Worm (Caenorhabditis elegans) whole organism, L3 larva: ENCODE results near the gene C09B9.4.

Source experiments
- lin-15B ChIP-seq: fragments of 150-350 bp; optimal IDR thresholded peaks from 2 replicates; lab custom pipeline; 2014; ENCODE audit warnings: missing biosample characterization, missing genetic modification characterization
- mml-1 ChIP-seq: fragments of 150-350 bp; sonication (generic microtip); optimal IDR thresholded peaks from 3 replicates; lab custom pipeline; 2014; ENCODE audit warnings: missing biosample characterization, missing genetic modification characterization
- nhr-11 ChIP-seq: fragments of 150-350 bp; optimal IDR thresholded peaks from 2 replicates; lab custom pipeline; 2014; ENCODE audit warnings: missing biosample characterization, missing genetic modification characterization
- nhr-76 ChIP-seq: fragments of 150-350 bp; sonication (generic microtip); optimal IDR thresholded peaks from 5 replicates; lab custom pipeline; 2014; ENCODE audit warnings: missing biosample characterization, missing genetic modification characterization
- pha-4 ChIP-seq: fragments of 150-350 bp; optimal IDR thresholded peaks from 2 replicates; lab custom pipeline; 2014; ENCODE audit warnings: missing biosample characterization, missing genetic modification reagents, missing genetic modification characterization
- unc-62 ChIP-seq: fragments of 150-350 bp; sonication (generic microtip); optimal IDR thresholded peaks from 4 replicates; lab custom pipeline; 2014; ENCODE audit warnings: missing biosample characterization, missing genetic modification reagents, missing genetic modification characterization
- ztf-11 ChIP-seq: fragments of 150-350 bp; optimal IDR thresholded peaks from 2 replicates; lab custom pipeline; 2014; ENCODE audit warnings: missing biosample characterization, missing genetic modification characterization

- TF ChIP-seq ztf-11 (tag; lab: Kevin White, UChicago) (no peak), unc-62 (GFP tag; lab: Kevin White, UChicago) (no peak), pha-4 (no peak), lin-15B (no peak), nhr-76 (tag; lab: Kevin White, UChicago) (no peak), nhr-11 (tag; lab: Kevin White, UChicago) (no peak), mml-1 (tag; lab: Kevin White, UChicago) (no peak)
Measured at ce11 chrIV:5020533-5020932, 12.6 kb downstream of the C09B9.4 start, which contains the start of gene T28H11.8.
